Fruit fly (Drosophila melanogaster) whole organism, embryonic: Measurements from ENCODE around the gene CG5500.

Experiments used
- ATbp ChIP-seq: fragments of 200-800 bp; sonication (Bioruptor generic); optimal IDR thresholded peaks from 2 replicates; lab custom pipeline; 2017; ENCODE audit warnings: missing biosample characterization, mild to moderate bottlenecking, missing genetic modification characterization, missing genetic modification reagents
- CG10366 ChIP-seq: fragments of 200-800 bp; sonication (Bioruptor generic); IDR thresholded peaks from 2 replicates; pipeline ENCODE4 v1.3.6; 2022; ENCODE audit warnings: missing biosample characterization, missing genetic modification characterization
- CG10462 ChIP-seq: fragments of 200-800 bp; sonication (Bioruptor generic); optimal IDR thresholded peaks from 2 replicates; lab custom pipeline; 2016; ENCODE audit warnings: missing biosample characterization, missing genetic modification characterization
- CG11398 ChIP-seq: fragments of 200-800 bp; sonication (Bioruptor generic); optimal IDR thresholded peaks from 2 replicates; lab custom pipeline; 2016; ENCODE audit warnings: missing biosample characterization, missing genetic modification characterization
- CG11695 ChIP-seq: fragments of 200-800 bp; sonication (Bioruptor generic); IDR thresholded peaks from 3 replicates; pipeline ENCODE4 v1.3.6; 2022; ENCODE audit warnings: missing biosample characterization, missing genetic modification characterization
- CG12769 ChIP-seq: fragments of 200-800 bp; sonication (Bioruptor generic); optimal IDR thresholded peaks from 2 replicates; lab custom pipeline; 2019; ENCODE audit warnings: missing biosample characterization, mild to moderate bottlenecking, missing genetic modification characterization, moderate library complexity
- CG13123 ChIP-seq: fragments of 200-800 bp; sonication (Bioruptor generic); optimal IDR thresholded peaks from 2 replicates; lab custom pipeline; 2016; ENCODE audit warnings: missing biosample characterization, missing genetic modification characterization
- CG13287 ChIP-seq: fragments of 200-800 bp; sonication (Bioruptor generic); IDR thresholded peaks from 2 replicates; pipeline ENCODE4 v1.3.6; 2022; ENCODE audit warnings: missing biosample characterization, missing genetic modification characterization; ENCODE audit not compliant: partially characterized antibody
- CG14050 ChIP-seq: fragments of 200-800 bp; sonication (Bioruptor generic); IDR thresholded peaks from 3 replicates; pipeline ENCODE4 v1.3.6; 2022; ENCODE audit warnings: missing biosample characterization, missing genetic modification characterization
- CG14860 ChIP-seq: fragments of 200-800 bp; sonication (Bioruptor generic); IDR thresholded peaks from 3 replicates; pipeline ENCODE4 v1.3.6; 2022; ENCODE audit warnings: missing biosample characterization, missing genetic modification characterization; ENCODE audit not compliant: partially characterized antibody
- CG15073 ChIP-seq: fragments of 200-800 bp; sonication (Bioruptor generic); optimal IDR thresholded peaks from 2 replicates; lab custom pipeline; 2016; ENCODE audit warnings: missing biosample characterization, missing genetic modification characterization
- CG15514 ChIP-seq: fragments of 200-800 bp; sonication (Bioruptor generic); optimal IDR thresholded peaks from 3 replicates; lab custom pipeline; 2017; ENCODE audit warnings: missing biosample characterization, missing genetic modification characterization, mild to moderate bottlenecking, moderate library complexity, missing genetic modification reagents
- CG1602 ChIP-seq: fragments of 200-800 bp; sonication (Bioruptor generic); optimal IDR thresholded peaks from 3 replicates; lab custom pipeline; 2016; ENCODE audit warnings: missing biosample characterization, missing genetic modification characterization
- CG16815 ChIP-seq: fragments of 200-800 bp; sonication (Bioruptor generic); optimal IDR thresholded peaks from 3 replicates; lab custom pipeline; 2017; ENCODE audit warnings: missing biosample characterization, mild to moderate bottlenecking, missing genetic modification characterization
- CG17361 ChIP-seq: fragments of 200-800 bp; sonication (Bioruptor generic); IDR thresholded peaks from 3 replicates; pipeline ENCODE4 v1.3.6; 2022; ENCODE audit warnings: missing biosample characterization, missing genetic modification characterization
- CG17568 ChIP-seq: fragments of 200-800 bp; sonication (Bioruptor generic); optimal IDR thresholded peaks from 2 replicates; lab custom pipeline; 2018; ENCODE audit warnings: missing biosample characterization, mild to moderate bottlenecking, missing genetic modification characterization, moderate library complexity
- CG2678 ChIP-seq: fragments of 200-800 bp; sonication (Bioruptor generic); optimal IDR thresholded peaks from 3 replicates; lab custom pipeline; 2019; ENCODE audit warnings: missing biosample characterization, mild to moderate bottlenecking, missing genetic modification characterization, moderate library complexity
- CG3065 ChIP-seq: fragments of 200-800 bp; sonication (Bioruptor generic); optimal IDR thresholded peaks from 2 replicates; lab custom pipeline; 2016; ENCODE audit warnings: missing biosample characterization, missing genetic modification characterization
- CG31441 ChIP-seq: fragments of 200-800 bp; sonication (Bioruptor generic); IDR thresholded peaks from 2 replicates; pipeline ENCODE4 v1.3.6; 2022; ENCODE audit warnings: missing biosample characterization, missing genetic modification characterization
- CG32767 ChIP-seq: fragments of 200-800 bp; sonication (Bioruptor generic); IDR thresholded peaks from 2 replicates; pipeline ENCODE4 v1.3.6; 2022; ENCODE audit warnings: missing biosample characterization, missing genetic modification characterization
- CG34376 ChIP-seq: fragments of 200-800 bp; sonication (Bioruptor generic); optimal IDR thresholded peaks from 2 replicates; lab custom pipeline; 2018; ENCODE audit warnings: missing biosample characterization, mild to moderate bottlenecking, missing genetic modification characterization
- CG3838 ChIP-seq: fragments of 200-800 bp; sonication (Bioruptor generic); optimal IDR thresholded peaks from 3 replicates; lab custom pipeline; 2016; ENCODE audit warnings: missing biosample characterization, missing genetic modification characterization
- CG42726 ChIP-seq: fragments of 200-800 bp; sonication (Bioruptor generic); IDR thresholded peaks from 2 replicates; pipeline ENCODE4 v1.3.6; 2022; ENCODE audit warnings: missing biosample characterization, missing genetic modification characterization; ENCODE audit not compliant: partially characterized antibody
- CG4854 ChIP-seq: fragments of 200-800 bp; sonication (Bioruptor generic); optimal IDR thresholded peaks from 2 replicates; lab custom pipeline; 2016; ENCODE audit warnings: missing biosample characterization, missing genetic modification characterization, inconsistent platforms
- CG9215 ChIP-seq: fragments of 200-800 bp; sonication (Bioruptor generic); IDR thresholded peaks from 2 replicates; pipeline ENCODE4 v1.3.6; 2022; ENCODE audit warnings: missing biosample characterization, missing genetic modification characterization
- Dref ChIP-seq: fragments of 200-800 bp; sonication (Bioruptor generic); IDR thresholded peaks from 2 replicates; pipeline ENCODE4 v1.3.6; 2022; ENCODE audit warnings: missing biosample characterization, missing genetic modification characterization
- Drgx ChIP-seq: fragments of 200-800 bp; sonication (Bioruptor generic); IDR thresholded peaks from 2 replicates; pipeline ENCODE4 v1.3.6; 2022; ENCODE audit warnings: missing biosample characterization, missing genetic modification characterization
- Hr51 ChIP-seq, 2 experiments: fragments of 200-800 bp; sonication (Bioruptor generic); optimal IDR thresholded peaks; 2 replicates in 1 of 2; 3 replicates in 1 of 2; lab custom pipeline; 2016 to 2018; ENCODE audit warnings: missing biosample characterization in 2 of 2, missing genetic modification characterization in 2 of 2, mild to moderate bottlenecking in 1 of 2, moderate library complexity in 1 of 2
- Max ChIP-seq: fragments of 200-800 bp; sonication (Bioruptor generic); optimal IDR thresholded peaks from 2 replicates; lab custom pipeline; 2016; ENCODE audit warnings: missing biosample characterization, mild to moderate bottlenecking, missing genetic modification characterization
- Myb ChIP-seq: fragments of 200-800 bp; sonication (Bioruptor generic); optimal IDR thresholded peaks from 2 replicates; lab custom pipeline; 2016; ENCODE audit warnings: missing biosample characterization, missing genetic modification characterization
- Neu2 ChIP-seq: fragments of 200-800 bp; sonication (Bioruptor generic); optimal IDR thresholded peaks from 3 replicates; lab custom pipeline; 2016; ENCODE audit warnings: missing biosample characterization, missing genetic modification characterization, borderline replicate concordance
- Nf-YC ChIP-seq: fragments of 200-800 bp; optimal IDR thresholded peaks from 3 replicates; lab custom pipeline; 2019; ENCODE audit warnings: missing biosample characterization, mild to moderate bottlenecking, missing genetic modification characterization, moderate library complexity
- NfI ChIP-seq: fragments of 200-800 bp; sonication (Bioruptor generic); optimal IDR thresholded peaks from 3 replicates; lab custom pipeline; 2018; ENCODE audit warnings: missing biosample characterization, mild to moderate bottlenecking, missing genetic modification characterization, moderate library complexity
- Opbp ChIP-seq: fragments of 200-800 bp; sonication (Bioruptor generic); IDR thresholded peaks from 3 replicates; pipeline ENCODE4 v1.3.6; 2022; ENCODE audit warnings: missing biosample characterization, missing genetic modification characterization; ENCODE audit not compliant: partially characterized antibody
- PHDP ChIP-seq: fragments of 200-800 bp; sonication (Bioruptor generic); optimal IDR thresholded peaks from 3 replicates; lab custom pipeline; 2018; ENCODE audit warnings: missing biosample characterization, mild to moderate bottlenecking, missing genetic modification characterization, moderate library complexity
- Taf1 ChIP-seq: fragments of 200-800 bp; sonication (Bioruptor generic); IDR thresholded peaks from 2 replicates; pipeline ENCODE4 v1.3.6; 2022; ENCODE audit warnings: missing biosample characterization, missing genetic modification characterization
- az2 ChIP-seq: fragments of 200-800 bp; sonication (Bioruptor generic); optimal IDR thresholded peaks from 3 replicates; lab custom pipeline; 2016; ENCODE audit warnings: missing biosample characterization, missing genetic modification characterization
- cad ChIP-seq: fragments of >200 bp; optimal IDR thresholded peaks from 2 replicates; lab custom pipeline; 2017; ENCODE audit warnings: missing biosample characterization, missing genetic modification characterization
- cg ChIP-seq: fragments of 200-800 bp; sonication (Bioruptor generic); optimal IDR thresholded peaks from 3 replicates; lab custom pipeline; 2019; ENCODE audit warnings: missing biosample characterization, mild to moderate bottlenecking, missing genetic modification characterization, moderate library complexity
- dimm ChIP-seq: fragments of 200-800 bp; sonication (Bioruptor generic); IDR thresholded peaks from 2 replicates; pipeline ENCODE4 v1.3.6; 2022; ENCODE audit warnings: missing biosample characterization, missing genetic modification characterization
- eve ChIP-seq, 2 experiments: fragments of >200 bp; optimal IDR thresholded peaks; 2 replicates each; lab custom pipeline; 2017; ENCODE audit warnings: missing biosample characterization in 2 of 2, missing genetic modification characterization in 2 of 2
- eyg ChIP-seq: fragments of 200-800 bp; sonication (Bioruptor generic); optimal IDR thresholded peaks from 3 replicates; lab custom pipeline; 2016; ENCODE audit warnings: missing biosample characterization, missing genetic modification characterization
- gro ChIP-seq: fragments of 200-800 bp; sonication (Bioruptor generic); optimal IDR thresholded peaks from 2 replicates; lab custom pipeline; 2016; ENCODE audit warnings: missing biosample characterization, missing genetic modification characterization
- gsb ChIP-seq: fragments of 200-800 bp; sonication (Bioruptor generic); IDR thresholded peaks from 2 replicates; pipeline ENCODE4 v1.3.6; 2022; ENCODE audit warnings: missing biosample characterization, missing genetic modification characterization
- inv ChIP-seq: fragments of 200-800 bp; sonication (Bioruptor generic); IDR thresholded peaks from 2 replicates; pipeline ENCODE4 v1.3.6; 2022; ENCODE audit warnings: missing biosample characterization, missing genetic modification characterization; ENCODE audit not compliant: partially characterized antibody
- knrl ChIP-seq: fragments of 200-800 bp; sonication (Bioruptor generic); IDR thresholded peaks from 3 replicates; pipeline ENCODE4 v1.3.6; 2022; ENCODE audit warnings: missing biosample characterization, missing genetic modification characterization; ENCODE audit not compliant: partially characterized antibody
- luna ChIP-seq: fragments of 200-800 bp; sonication (Bioruptor generic); optimal IDR thresholded peaks from 2 replicates; lab custom pipeline; 2016; ENCODE audit warnings: missing biosample characterization, missing genetic modification characterization
- pb ChIP-seq: fragments of 200-800 bp; sonication (Bioruptor generic); optimal IDR thresholded peaks from 3 replicates; lab custom pipeline; 2016; ENCODE audit warnings: missing biosample characterization, missing genetic modification characterization
- stwl ChIP-seq: fragments of 200-800 bp; sonication (Bioruptor generic); optimal IDR thresholded peaks from 3 replicates; lab custom pipeline; 2018; ENCODE audit warnings: missing biosample characterization, mild to moderate bottlenecking, missing genetic modification characterization, moderate library complexity
- unc-4 ChIP-seq: fragments of 200-800 bp; sonication (Bioruptor generic); IDR thresholded peaks from 2 replicates; pipeline ENCODE4 v1.3.6; 2022; ENCODE audit warnings: missing biosample characterization, missing genetic modification characterization; ENCODE audit not compliant: partially characterized antibody
- zf30C ChIP-seq: fragments of 200-800 bp; sonication (Bioruptor generic); optimal IDR thresholded peaks from 3 replicates; lab custom pipeline; 2018; ENCODE audit warnings: missing biosample characterization, mild to moderate bottlenecking, missing genetic modification characterization

Gene CG5500

dm6 chr3R:26923830-26924333 lies 47.5 kb downstream of the CG5500 start:
- TF ChIP-seq pb (no peak), CG2678 (tag; lab: Kevin White, UChicago) (peak; percentile 86), cad (no peak), eve (GFP tag; optimal IDR thresholded peaks at IDR 0.05; lab: Kevin White, UChicago) (no peak), CG10462 (GFP tag; lab: Kevin White, UChicago) (no peak), CG11398 (GFP tag; lab: Kevin White, UChicago) (no peak), CG3065 (no peak), Taf1 (GFP tag; lab: Robert Waterston, UW) (no peak), CG14050 (GFP tag; lab: Robert Waterston, UW) (no peak), Nf-YC (tag; lab: Kevin White, UChicago) (peak; percentile 56), CG4854 (GFP tag; lab: Kevin White, UChicago) (peak; percentile 40), ATbp (peak; percentile 74), CG10366 (GFP tag; lab: Robert Waterston, UW) (no peak), eyg (peak; percentile 49), stwl (no peak), knrl (no peak), CG42726 (GFP tag; lab: Robert Waterston, UW) (no peak), Max (GFP tag; lab: Kevin White, UChicago) (peak; percentile 26), gro (GFP tag; lab: Kevin White, UChicago) (no peak), CG14860 (no peak), cg (GFP tag; lab: Kevin White, UChicago) (no peak), CG11695 (0 out of 3 replicates have a peak, but pooled peaks have one; percentile 31), CG32767 (no peak), gsb (GFP tag; lab: Robert Waterston, UW) (no peak), dimm (GFP tag; lab: Robert Waterston, UW) (no peak), CG9215 (GFP tag; lab: Robert Waterston, UW) (no peak), Dref (GFP tag; lab: Robert Waterston, UW) (no peak), CG15514 (GFP tag; lab: Kevin White, UChicago) (peak; percentile 29), CG16815 (GFP tag; lab: Kevin White, UChicago) (no peak), CG3838 (GFP tag; lab: Kevin White, UChicago) (no peak), inv (GFP tag; lab: Robert Waterston, UW) (no peak), Drgx (GFP tag; lab: Robert Waterston, UW) (no peak), PHDP (peak; percentile 59), az2 (no peak), Hr51 (GFP tag; optimal IDR thresholded peaks at IDR 0.05; lab: Kevin White, UChicago) (peak in 1 of 2 experiments; percentile 36), Opbp (GFP tag; lab: Robert Waterston, UW) (no peak), CG31441 (GFP tag; lab: Robert Waterston, UW) (peak; percentile 48), CG17361 (GFP tag; lab: Robert Waterston, UW) (peak; percentile 81), zf30C (no peak), CG17568 (peak; percentile 53), CG13287 (GFP tag; lab: Robert Waterston, UW) (no peak), luna (GFP tag; lab: Kevin White, UChicago) (no peak), CG13123 (GFP tag; lab: Kevin White, UChicago) (no peak), CG12769 (tag; lab: Kevin White, UChicago) (no peak), CG34376 (GFP tag; lab: Kevin White, UChicago) (no peak), CG1602 (GFP tag; lab: Kevin White, UChicago) (no peak), CG15073 (GFP tag; lab: Kevin White, UChicago) (no peak), unc-4 (no peak), Myb (GFP tag; lab: Kevin White, UChicago) (no peak), NfI (GFP tag; lab: Kevin White, UChicago) (no peak), Neu2 (GFP tag; lab: Kevin White, UChicago) (no peak)
